Worm (Caenorhabditis elegans): ENCODE measurements around the gene sru-19.

Gene sru-19

DNA sequence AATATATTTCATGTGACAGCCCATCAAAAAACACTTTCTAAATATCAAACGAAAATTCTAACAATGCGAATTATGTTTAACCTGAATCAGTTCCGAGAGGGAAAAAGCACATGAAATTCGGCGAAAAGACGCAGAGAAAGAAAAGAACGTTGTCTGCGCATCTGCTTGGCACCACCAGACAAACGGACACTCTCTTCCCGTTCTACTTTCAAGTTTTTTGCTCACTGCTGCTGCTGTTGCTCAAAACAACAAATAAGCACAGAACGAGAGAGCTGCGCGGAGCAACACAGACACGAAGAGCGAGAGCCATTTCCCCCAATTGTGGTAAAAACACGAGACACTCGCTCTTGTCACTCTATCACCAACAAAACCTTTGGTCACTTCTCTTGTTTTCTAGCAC, 33.5 kb upstream of the sru-19 start:
- TF ChIP-seq madf-9 (GFP tag; conservative IDR thresholded peaks at IDR 0.05) (no peak), unc-130 (GFP tag; optimal IDR thresholded peaks at IDR 0.05) (no peak), spr-3 (GFP tag; optimal IDR thresholded peaks at IDR 0.05) (no peak), ztf-7 (tag; optimal IDR thresholded peaks at IDR 0.05) (no peak), zip-11 (GFP tag; IDR thresholded peaks at IDR 0.05) (no peak), dve-1 (tag; optimal IDR thresholded peaks at IDR 0.05; ENCODE audit: insufficient read depth) (no peak), hmg-1.1 (GFP tag; IDR thresholded peaks at IDR 0.05) (peak; percentile 48; the same call in 1 of the 2 replicates), ces-1 (GFP tag; optimal IDR thresholded peaks at IDR 0.05) (no peak), Y75B8A.6 (GFP tag; IDR thresholded peaks at IDR 0.05) (no peak), vab-7 (GFP tag; IDR thresholded peaks at IDR 0.05) (no peak), lir-3 (tag; optimal IDR thresholded peaks at IDR 0.05) (no peak), lim-7 (GFP tag; IDR thresholded peaks at IDR 0.05) (no peak), nhr-76 (tag; optimal IDR thresholded peaks at IDR 0.05) (no peak), gei-8 (GFP tag; optimal IDR thresholded peaks at IDR 0.05) (no peak), F44E2.7 (GFP tag; IDR thresholded peaks at IDR 0.05) (no peak), lin-39 (tag; optimal IDR thresholded peaks at IDR 0.05) (no peak), egl-43 (GFP tag; IDR thresholded peaks at IDR 0.05) (0 out of 2 replicates have a peak, but pooled peaks have one; percentile 29), mxl-3 (GFP tag; optimal IDR thresholded peaks at IDR 0.05) (no peak), F26F4.8 (GFP tag; conservative IDR thresholded peaks at IDR 0.05) (no peak), ceh-62 (tag; optimal IDR thresholded peaks at IDR 0.05) (no peak), lin-15B (tag; optimal IDR thresholded peaks at IDR 0.05) (no peak), hlh-11 (tag; optimal IDR thresholded peaks at IDR 0.05) (peak; percentile 12), dmd-9 (GFP tag; IDR thresholded peaks at IDR 0.05) (no peak), hlh-30 (tag; optimal IDR thresholded peaks at IDR 0.05; ENCODE audit: insufficient read depth) (peak; percentile 57), unc-62 (GFP tag; optimal IDR thresholded peaks at IDR 0.05 in 1 of 2) (peak in 1 of 2 experiments; percentile 63), unc-62 (tag; optimal IDR thresholded peaks at IDR 0.05) (no peak), duxl-1 (tag; optimal IDR thresholded peaks at IDR 0.05; ENCODE audit: poor library complexity) (no peak), fkh-10 (GFP tag; optimal IDR thresholded peaks at IDR 0.05) (peak; percentile 47), daf-19 (GFP tag; conservative IDR thresholded peaks at IDR 0.05) (no peak), nhr-102 (tag; optimal IDR thresholded peaks at IDR 0.05) (no peak), tag-97 (GFP tag; IDR thresholded peaks at IDR 0.05) (no peak), nhr-6 (tag; optimal IDR thresholded peaks at IDR 0.05) (no peak), aly-2 (tag; optimal IDR thresholded peaks at IDR 0.05) (no peak), zag-1 (tag; optimal IDR thresholded peaks at IDR 0.05) (no peak), nhr-111 (GFP tag; optimal IDR thresholded peaks at IDR 0.05) (no peak), dpl-1 (GFP tag; optimal IDR thresholded peaks at IDR 0.05) (no peak), ceh-82 (tag; optimal IDR thresholded peaks at IDR 0.05) (no peak), set-16 (GFP tag; IDR thresholded peaks at IDR 0.05) (no peak), madf-5 (GFP tag; IDR thresholded peaks at IDR 0.05) (no peak), ceh-44 (GFP tag; IDR thresholded peaks at IDR 0.05) (no peak), mes-2 (tag; optimal IDR thresholded peaks at IDR 0.05; ENCODE audit: poor library complexity, severe bottlenecking) (peak; percentile 33), mxl-2 (GFP tag; conservative IDR thresholded peaks at IDR 0.05) (no peak), D1046.2 (GFP tag; IDR thresholded peaks at IDR 0.05) (no peak), zfp-2 (tag; optimal IDR thresholded peaks at IDR 0.05) (no peak), spr-1 (tag; optimal IDR thresholded peaks at IDR 0.05) (no peak), Y105C5A.15 (GFP tag; IDR thresholded peaks at IDR 0.05) (no peak)
